Fruit fly (Drosophila melanogaster) whole organism, prepupa: Measurements from ENCODE around the gene hth.

ENCODE experiments used
- CG31627 ChIP-seq: fragments of 200-800 bp; sonication (Bioruptor generic); optimal IDR thresholded peaks from 3 replicates; lab custom pipeline; 2016; ENCODE audit warnings: missing biosample characterization, missing genetic modification characterization
- CG32006 ChIP-seq: fragments of 200-800 bp; sonication (Bioruptor generic); optimal IDR thresholded peaks from 3 replicates; lab custom pipeline; 2017; ENCODE audit warnings: missing biosample characterization, mild to moderate bottlenecking, missing genetic modification characterization
- CG4318 ChIP-seq: fragments of 200-800 bp; sonication (Bioruptor generic); optimal IDR thresholded peaks from 3 replicates; lab custom pipeline; 2017; ENCODE audit warnings: missing biosample characterization, mild to moderate bottlenecking, missing genetic modification characterization
- CG6854 ChIP-seq: fragments of 200-800 bp; sonication (Bioruptor generic); optimal IDR thresholded peaks from 2 replicates; lab custom pipeline; 2017; ENCODE audit warnings: missing biosample characterization, mild to moderate bottlenecking, missing genetic modification characterization
- Eip75B ChIP-seq: fragments of 200-800 bp; sonication (Bioruptor generic); optimal IDR thresholded peaks from 3 replicates; lab custom pipeline; 2016; ENCODE audit warnings: missing biosample characterization, missing genetic modification characterization
- Eip78C ChIP-seq: fragments of 200-800 bp; sonication (Bioruptor generic); peaks from one replicate; lab custom pipeline; 2016; ENCODE audit warnings: missing biosample characterization, missing genetic modification characterization
- Lpt ChIP-seq: fragments of 200-800 bp; sonication (Bioruptor generic); optimal IDR thresholded peaks from 3 replicates; lab custom pipeline; 2016; ENCODE audit warnings: missing biosample characterization, missing genetic modification characterization
- Sox102F ChIP-seq: fragments of 200-800 bp; sonication (Bioruptor generic); optimal IDR thresholded peaks from 2 replicates; lab custom pipeline; 2016; ENCODE audit warnings: missing biosample characterization, mild to moderate bottlenecking, missing genetic modification characterization
- cyc ChIP-seq: fragments of 200-800 bp; sonication (Bioruptor generic); optimal IDR thresholded peaks from 3 replicates; lab custom pipeline; 2016; ENCODE audit warnings: missing biosample characterization, missing genetic modification characterization
- fkh ChIP-seq: fragments of 200-800 bp; sonication (Bioruptor generic); optimal IDR thresholded peaks from 3 replicates; lab custom pipeline; 2017; ENCODE audit warnings: missing biosample characterization, mild to moderate bottlenecking, missing genetic modification characterization, moderate library complexity
- lz ChIP-seq: fragments of 200-800 bp; sonication (Bioruptor generic); optimal IDR thresholded peaks from 3 replicates; lab custom pipeline; 2016; ENCODE audit warnings: missing biosample characterization, missing genetic modification characterization
- ss ChIP-seq, 2 experiments: fragments of 200-800 bp; sonication (Bioruptor generic); optimal IDR thresholded peaks; 2 replicates in 1 of 2; 3 replicates in 1 of 2; lab custom pipeline; 2017 to 2018; ENCODE audit warnings: mild to moderate bottlenecking in 2 of 2, missing biosample characterization in 2 of 2, missing genetic modification characterization in 2 of 2, moderate library complexity in 1 of 2
- svp ChIP-seq: fragments of 200-800 bp; sonication (Bioruptor generic); peaks from one replicate; lab custom pipeline; 2016; ENCODE audit warnings: missing biosample characterization, missing genetic modification characterization

DNA sequence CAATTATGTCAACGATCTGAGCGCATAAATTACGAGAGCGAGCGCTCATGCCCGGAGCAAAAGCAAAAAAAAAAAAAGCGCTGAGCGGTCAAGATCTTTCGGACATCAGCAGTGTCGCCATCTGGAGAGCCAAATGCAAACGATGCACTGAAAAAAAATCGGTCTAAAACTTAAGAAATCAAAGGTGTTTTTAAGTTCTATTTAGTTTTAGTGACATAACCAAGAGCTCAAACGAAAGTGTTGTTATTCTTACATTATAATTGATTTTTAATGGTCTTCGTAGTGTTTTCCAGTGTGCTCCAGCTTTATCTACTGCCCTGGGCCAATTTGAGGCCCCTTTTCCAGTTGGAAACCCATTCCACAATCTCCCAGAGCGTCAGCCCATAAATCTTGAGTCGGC, 9.4 kb downstream of the hth start:
- TF ChIP-seq ss (GFP tag; optimal IDR thresholded peaks at IDR 0.05; lab: Kevin White, UChicago) = peak; percentile 24 to 28
- TF ChIP-seq Eip78C (GFP tag; lab: Kevin White, UChicago) = peak; percentile 83
- no peak for TF ChIP-seq CG4318
- peak; percentile 43 for TF ChIP-seq Lpt
- peak; percentile 35 for TF ChIP-seq CG32006 (GFP tag; lab: Kevin White, UChicago)
- no peak for TF ChIP-seq CG6854 (GFP tag; lab: Kevin White, UChicago)
- no peak for TF ChIP-seq fkh
- no peak for TF ChIP-seq cyc (GFP tag; lab: Kevin White, UChicago)
- TF ChIP-seq Sox102F (GFP tag; lab: Kevin White, UChicago) = no peak
- peak; percentile 74 for TF ChIP-seq svp (GFP tag; lab: Kevin White, UChicago)
- TF ChIP-seq CG31627 (GFP tag; lab: Kevin White, UChicago) = peak; percentile 14
- peak; percentile 48 for TF ChIP-seq Eip75B (GFP tag; lab: Kevin White, UChicago)
- TF ChIP-seq lz (GFP tag; lab: Kevin White, UChicago) = peak; percentile 23
